Worm (Caenorhabditis elegans) whole organism, young adult: Measurements from ENCODE around the gene wrk-1.

ENCODE experiments used
- madf-10 ChIP-seq: sonication (generic microtip); optimal IDR thresholded peaks from 2 replicates; lab custom pipeline; 2016; ENCODE audit warnings: mild to moderate bottlenecking, missing genetic modification characterization, missing compliant biosample characterization
- ztf-26 ChIP-seq: sonication (generic microtip); optimal IDR thresholded peaks from 2 replicates; lab custom pipeline; 2017; ENCODE audit warnings: missing genetic modification characterization, missing compliant biosample characterization

ce11 chrX:8355350-8355749 lies 37.0 kb downstream of the wrk-1 start:
- TF ChIP-seq madf-10 (tag; lab: Kevin White, UChicago): no peak
- no peak for TF ChIP-seq ztf-26 (tag; lab: Kevin White, UChicago)
